Worm (Caenorhabditis elegans): ENCODE measurements around the gene C16D9.6.

C16D9.6 gene

DNA sequence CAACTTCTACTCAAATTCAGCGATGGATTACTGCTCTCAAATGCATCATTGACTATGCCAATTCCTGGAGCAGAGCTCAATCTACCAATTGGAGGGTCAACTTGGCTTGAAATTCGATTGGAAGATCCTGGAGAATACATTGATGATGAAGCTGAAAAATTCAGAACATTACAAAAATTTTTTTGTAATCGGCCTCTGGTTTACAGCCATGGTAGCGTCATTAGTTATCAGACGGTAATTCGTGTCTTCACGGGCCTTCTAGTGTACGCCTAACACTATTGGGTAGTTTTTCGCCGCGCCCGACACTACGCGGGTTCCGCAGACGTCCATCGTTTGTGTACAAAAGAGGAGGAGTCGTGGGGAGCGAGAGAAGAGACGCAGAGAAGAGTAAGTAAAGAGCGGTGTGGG is 21.4 kb downstream of the C16D9.6 start (continued):
- TF ChIP-seq unc-42 (tag; optimal IDR thresholded peaks at IDR 0.05) = no peak
- TF ChIP-seq ceh-48 (tag; optimal IDR thresholded peaks at IDR 0.05) = no peak
- TF ChIP-seq nfya-1 (tag; optimal IDR thresholded peaks at IDR 0.05) = peak; percentile 49
- TF ChIP-seq pat-9 (tag; optimal IDR thresholded peaks at IDR 0.05) = no peak
- TF ChIP-seq unc-86 (tag; optimal IDR thresholded peaks at IDR 0.05) = no peak
- no peak for TF ChIP-seq pha-2 (tag; optimal IDR thresholded peaks at IDR 0.05)
- TF ChIP-seq Y22D7AL.16 (tag; optimal IDR thresholded peaks at IDR 0.05) = no peak
- TF ChIP-seq ceh-45 (GFP tag; IDR thresholded peaks at IDR 0.05) = no peak
- peak; percentile 12 for TF ChIP-seq ceh-30 (tag; optimal IDR thresholded peaks at IDR 0.05)
- peak; percentile 82 for TF ChIP-seq ama-1 (optimal IDR thresholded peaks at IDR 0.05)
- peak; percentile 27 for TF ChIP-seq ceh-31 (tag; optimal IDR thresholded peaks at IDR 0.05)
- TF ChIP-seq sdc-2 (tag; optimal IDR thresholded peaks at IDR 0.05) = no peak
- TF ChIP-seq npax-4 (tag; optimal IDR thresholded peaks at IDR 0.05) = no peak
- no peak for TF ChIP-seq ceh-34 (tag; optimal IDR thresholded peaks at IDR 0.05)
- TF ChIP-seq dve-1 (tag; optimal IDR thresholded peaks at IDR 0.05) = no peak
- TF ChIP-seq ceh-22 (tag; optimal IDR thresholded peaks at IDR 0.05) = no peak
- TF ChIP-seq lim-6 (tag; optimal IDR thresholded peaks at IDR 0.05) = no peak
- no peak for TF ChIP-seq unc-55 (GFP tag; optimal IDR thresholded peaks at IDR 0.05)
- no peak for TF ChIP-seq fax-1 (tag; optimal IDR thresholded peaks at IDR 0.05)
- TF ChIP-seq hlh-13 (GFP tag; optimal IDR thresholded peaks at IDR 0.05) = no peak
- no peak for TF ChIP-seq eyg-1 (tag; optimal IDR thresholded peaks at IDR 0.05)
- TF ChIP-seq ceh-14 (tag; optimal IDR thresholded peaks at IDR 0.05) = no peak
- no peak for TF ChIP-seq C38D4.7 (GFP tag; optimal IDR thresholded peaks at IDR 0.05)
- TF ChIP-seq lin-11 (tag; optimal IDR thresholded peaks at IDR 0.05) = no peak
- no peak for TF ChIP-seq dmd-4 (tag; optimal IDR thresholded peaks at IDR 0.05; ENCODE audit: borderline replicate concordance)
- TF ChIP-seq madf-2 (tag; optimal IDR thresholded peaks at IDR 0.05) = no peak
- no peak for TF ChIP-seq pha-4 (tag; optimal IDR thresholded peaks at IDR 0.05)

ce11 chrV:8226812-8227211 is 23.3 kb downstream of the C16D9.6 start, which contains the start of gene K07C11.10:
TSS of gene K07C11.10 (minus strand) at chrV:8226912.
- TF ChIP-seq zip-5 (tag; optimal IDR thresholded peaks at IDR 0.05) (no peak), hlh-30 (tag; optimal IDR thresholded peaks at IDR 0.05; ENCODE audit: insufficient read depth) (no peak), unc-3 (GFP tag; conservative IDR thresholded peaks at IDR 0.05) (no peak), unc-3 (tag; optimal IDR thresholded peaks at IDR 0.05) (no peak), ref-2 (tag; optimal IDR thresholded peaks at IDR 0.05) (no peak), fkh-10 (GFP tag; optimal IDR thresholded peaks at IDR 0.05) (no peak), pag-3 (tag; optimal IDR thresholded peaks at IDR 0.05; ENCODE audit: borderline replicate concordance) (no peak), fax-1 (tag; optimal IDR thresholded peaks at IDR 0.05) (no peak), nhr-11 (tag; optimal IDR thresholded peaks at IDR 0.05) (no peak), hlh-15 (tag; optimal IDR thresholded peaks at IDR 0.05) (no peak), odd-2 (tag; optimal IDR thresholded peaks at IDR 0.05) (no peak), che-1 (tag; optimal IDR thresholded peaks at IDR 0.05) (no peak), unc-86 (tag; optimal IDR thresholded peaks at IDR 0.05) (no peak), syd-9 (tag; optimal IDR thresholded peaks at IDR 0.05) (no peak)

- TF ChIP-seq lin-11 (tag; optimal IDR thresholded peaks at IDR 0.05) (no peak), hlh-13 (GFP tag; optimal IDR thresholded peaks at IDR 0.05) (no peak), ceh-14 (tag; optimal IDR thresholded peaks at IDR 0.05) (no peak), madf-2 (tag; optimal IDR thresholded peaks at IDR 0.05) (no peak), hlh-15 (tag; optimal IDR thresholded peaks at IDR 0.05) (no peak), pha-2 (tag; optimal IDR thresholded peaks at IDR 0.05) (no peak)
Measured at ce11 chrV:8224634-8225033, 25.5 kb downstream of the C16D9.6 start, which contains the start of gene pax-1. TSS of gene pax-1 (plus strand) at chrV:8224934.

DNA sequence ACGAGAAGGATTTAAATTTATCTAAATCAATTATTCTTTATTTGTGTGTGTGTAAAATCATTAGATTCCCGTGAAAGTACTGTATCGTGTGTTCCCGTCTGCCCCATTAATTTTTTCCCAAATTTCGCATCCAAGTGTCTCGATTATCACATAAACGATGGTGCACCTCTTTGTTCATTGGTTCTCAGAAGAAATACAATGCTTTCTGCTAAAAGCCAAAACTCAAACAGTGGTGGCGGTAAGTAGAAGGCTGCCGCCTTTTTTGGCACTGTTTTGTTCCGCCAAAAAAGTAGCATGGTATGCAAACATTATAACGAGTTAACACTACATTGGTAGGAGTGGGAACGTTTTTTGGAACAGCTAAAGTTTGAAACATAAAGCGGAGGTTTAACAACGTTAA is 26.7 kb downstream of the C16D9.6 start:
- no peak for TF ChIP-seq sox-2 (GFP tag; IDR thresholded peaks at IDR 0.05)
- TF ChIP-seq ztf-16 (tag; optimal IDR thresholded peaks at IDR 0.05) = no peak
- TF ChIP-seq fkh-6 (tag; optimal IDR thresholded peaks at IDR 0.05) = no peak
- no peak for TF ChIP-seq K02D7.2 (tag; optimal IDR thresholded peaks at IDR 0.05)
- TF ChIP-seq sdc-2 (tag; optimal IDR thresholded peaks at IDR 0.05) = no peak
- no peak for TF ChIP-seq Y22D7AL.16 (tag; optimal IDR thresholded peaks at IDR 0.05)
- TF ChIP-seq ceh-9 (tag; optimal IDR thresholded peaks at IDR 0.05) = no peak
- TF ChIP-seq fax-1 (tag; optimal IDR thresholded peaks at IDR 0.05) = no peak
- TF ChIP-seq C38D4.7 (GFP tag; optimal IDR thresholded peaks at IDR 0.05) = no peak
- no peak for TF ChIP-seq nhr-232 (tag; optimal IDR thresholded peaks at IDR 0.05)
- no peak for TF ChIP-seq ceh-30 (tag; optimal IDR thresholded peaks at IDR 0.05)
- TF ChIP-seq dmd-4 (tag; optimal IDR thresholded peaks at IDR 0.05; ENCODE audit: borderline replicate concordance) = no peak
- no peak for TF ChIP-seq elt-4 (tag; optimal IDR thresholded peaks at IDR 0.05)
- no peak for TF ChIP-seq odd-2 (tag; optimal IDR thresholded peaks at IDR 0.05)
- no peak for TF ChIP-seq syd-9 (tag; optimal IDR thresholded peaks at IDR 0.05)

All from whole organism, late embryonic.